Worm (Caenorhabditis elegans) whole organism, L4 larva: Measurements from ENCODE around the gene srj-24.

ENCODE experiments used
- F10B5.3 ChIP-seq: sonication (generic microtip); optimal IDR thresholded peaks from 2 replicates; lab custom pipeline; 2016; ENCODE audit warnings: mild to moderate bottlenecking, missing genetic modification characterization, missing compliant biosample characterization
- F26F4.8 ChIP-seq: fragments of 200-800 bp; sonication (Bioruptor generic); conservative IDR thresholded peaks from 2 replicates; pipeline ENCODE4 v1.3.6; 2022; ENCODE audit warnings: missing genetic modification characterization, missing compliant biosample characterization
- F49E8.2 ChIP-seq: sonication (generic microtip); optimal IDR thresholded peaks from 2 replicates; lab custom pipeline; 2016; ENCODE audit warnings: missing compliant biosample characterization, mild to moderate bottlenecking, missing genetic modification characterization, borderline replicate concordance
- T20F7.1 ChIP-seq: fragments of 200-800 bp; sonication (Bioruptor generic); optimal IDR thresholded peaks from 2 replicates; lab custom pipeline; 2018; ENCODE audit warnings: mild to moderate bottlenecking, missing genetic modification characterization, missing compliant biosample characterization
- T26A8.4 ChIP-seq: fragments of 200-800 bp; sonication (Bioruptor generic); IDR thresholded peaks from 2 replicates; pipeline ENCODE4 v1.3.6; 2022; ENCODE audit warnings: missing genetic modification characterization, missing compliant biosample characterization
- Y105C5A.15 ChIP-seq: fragments of 200-800 bp; sonication (Bioruptor generic); IDR thresholded peaks from 2 replicates; pipeline ENCODE4 v1.3.6; 2022; ENCODE audit warnings: missing genetic modification characterization, missing compliant biosample characterization
- Y5F2A.4 ChIP-seq: fragments of 200-800 bp; sonication (Bioruptor generic); optimal IDR thresholded peaks from 2 replicates; lab custom pipeline; 2018; ENCODE audit warnings: mild to moderate bottlenecking, missing genetic modification characterization, missing compliant biosample characterization
- ZK546.5 ChIP-seq, 2 experiments: sonication (generic microtip); optimal IDR thresholded peaks; 2 replicates each; lab custom pipeline; 2017; ENCODE audit warnings: missing biosample characterization in 2 of 2, missing genetic modification characterization in 2 of 2
- aha-1 ChIP-seq: fragments of 150-350 bp; peaks from one replicate; lab custom pipeline; 2014; ENCODE audit warnings: missing biosample characterization, missing genetic modification characterization
- aly-2 ChIP-seq: sonication (generic microtip); optimal IDR thresholded peaks from 2 replicates; lab custom pipeline; 2018; ENCODE audit warnings: missing biosample characterization, missing genetic modification characterization
- ama-1 ChIP-seq: fragments of 150-350 bp; optimal IDR thresholded peaks from 2 replicates; lab custom pipeline; 2014; ENCODE audit warnings: inconsistent platforms, mixed read lengths
- ceh-28 ChIP-seq: fragments of 150-350 bp; optimal IDR thresholded peaks from 2 replicates; lab custom pipeline; 2014; ENCODE audit warnings: missing biosample characterization, missing genetic modification reagents, missing genetic modification characterization
- ceh-44 ChIP-seq: fragments of 200-800 bp; sonication (Bioruptor generic); IDR thresholded peaks from 2 replicates; pipeline ENCODE4 v1.3.6; 2022; ENCODE audit warnings: missing genetic modification reagents, missing genetic modification characterization, missing compliant biosample characterization
- daf-16 ChIP-seq, 3 experiments: sonication (generic microtip); optimal IDR thresholded peaks; 2 replicates each; lab custom pipeline; 2016 to 2017; ENCODE audit warnings: missing genetic modification characterization in 3 of 3, missing genetic modification reagents in 3 of 3, mild to moderate bottlenecking in 2 of 3, missing compliant biosample characterization in 2 of 3, missing biosample characterization in 1 of 3, moderate library complexity in 1 of 3
- daf-19 ChIP-seq: fragments of 200-800 bp; sonication (Bioruptor generic); conservative IDR thresholded peaks from 2 replicates; pipeline ENCODE4 v1.3.6; 2022; ENCODE audit warnings: missing genetic modification characterization, missing compliant biosample characterization
- dmd-8 ChIP-seq: fragments of 200-800 bp; sonication (Bioruptor generic); IDR thresholded peaks from 2 replicates; pipeline ENCODE4 v1.3.6; 2022; ENCODE audit warnings: missing genetic modification characterization, missing compliant biosample characterization
- duxl-1 ChIP-seq: sonication (generic microtip); optimal IDR thresholded peaks from 2 replicates; lab custom pipeline; 2016; ENCODE audit warnings: mild to moderate bottlenecking, missing genetic modification characterization, moderate library complexity, missing compliant biosample characterization; ENCODE audit not compliant: poor library complexity
- dve-1 ChIP-seq: sonication (generic microtip); optimal IDR thresholded peaks from 2 replicates; lab custom pipeline; 2017; ENCODE audit warnings: antibody characterized with exemption, mild to moderate bottlenecking, missing genetic modification characterization, missing compliant biosample characterization; ENCODE audit not compliant: insufficient read depth
- fos-1 ChIP-seq: fragments of 150-350 bp; optimal IDR thresholded peaks from 2 replicates; lab custom pipeline; 2014; ENCODE audit warnings: missing biosample characterization, missing genetic modification characterization
- lim-7 ChIP-seq: fragments of 200-800 bp; sonication (Bioruptor generic); IDR thresholded peaks from 2 replicates; pipeline ENCODE4 v1.3.6; 2022; ENCODE audit warnings: missing genetic modification characterization, missing compliant biosample characterization
- lin-1 ChIP-seq: fragments of 200-800 bp; sonication (Bioruptor generic); IDR thresholded peaks from 2 replicates; pipeline ENCODE4 v1.3.6; 2022; ENCODE audit warnings: missing genetic modification reagents, missing genetic modification characterization, missing compliant biosample characterization
- lin-38 ChIP-seq: fragments of 200-800 bp; sonication (Bioruptor generic); IDR thresholded peaks from 2 replicates; pipeline ENCODE4 v1.3.6; 2022; ENCODE audit warnings: missing genetic modification reagents, missing genetic modification characterization, missing compliant biosample characterization
- lin-39 ChIP-seq: fragments of 150-350 bp; optimal IDR thresholded peaks from 2 replicates; lab custom pipeline; 2014; ENCODE audit warnings: missing biosample characterization, missing genetic modification reagents, missing genetic modification characterization
- lir-3 ChIP-seq: sonication (generic microtip); optimal IDR thresholded peaks from 2 replicates; lab custom pipeline; 2016; ENCODE audit warnings: mild to moderate bottlenecking, missing genetic modification characterization, missing compliant biosample characterization
- mdl-1 ChIP-seq, 2 experiments: fragments of 150-350 bp in 1 of 2; sonication (generic microtip) in 1 of 2; optimal IDR thresholded peaks; 2 replicates each; lab custom pipeline; 2014 to 2017; ENCODE audit warnings: missing biosample characterization in 2 of 2, missing genetic modification characterization in 2 of 2
- mep-1 ChIP-seq: fragments of 150-350 bp; sonication (generic microtip); optimal IDR thresholded peaks from 3 replicates; lab custom pipeline; 2014; ENCODE audit warnings: missing biosample characterization, missing genetic modification characterization
- mxl-2 ChIP-seq: fragments of 200-800 bp; sonication (Bioruptor generic); conservative IDR thresholded peaks from 2 replicates; pipeline ENCODE4 v1.3.6; 2022; ENCODE audit warnings: missing genetic modification reagents, missing genetic modification characterization, missing compliant biosample characterization
- mxl-3 ChIP-seq: fragments of 200-800 bp; sonication (Bioruptor generic); optimal IDR thresholded peaks from 2 replicates; lab custom pipeline; 2018; ENCODE audit warnings: mild to moderate bottlenecking, missing genetic modification characterization, missing compliant biosample characterization
- nhr-11 ChIP-seq: fragments of 150-350 bp; optimal IDR thresholded peaks from 2 replicates; lab custom pipeline; 2014; ENCODE audit warnings: missing biosample characterization, missing genetic modification characterization
- nhr-111 ChIP-seq: fragments of 200-800 bp; sonication (Bioruptor generic); optimal IDR thresholded peaks from 2 replicates; lab custom pipeline; 2018; ENCODE audit warnings: mild to moderate bottlenecking, missing genetic modification characterization, missing compliant biosample characterization
- nhr-237 ChIP-seq: sonication (generic microtip); optimal IDR thresholded peaks from 2 replicates; lab custom pipeline; 2017; ENCODE audit warnings: missing biosample characterization, missing genetic modification characterization
- nhr-41 ChIP-seq: fragments of 200-800 bp; sonication (Bioruptor generic); IDR thresholded peaks from 2 replicates; pipeline ENCODE4 v1.3.6; 2022; ENCODE audit warnings: missing genetic modification reagents, missing genetic modification characterization, missing compliant biosample characterization
- nhr-42 ChIP-seq: fragments of 200-800 bp; sonication (Bioruptor generic); IDR thresholded peaks from 2 replicates; pipeline ENCODE4 v1.3.6; 2022; ENCODE audit warnings: missing genetic modification characterization, missing compliant biosample characterization
- pha-4 ChIP-seq, 2 experiments: fragments of 150-350 bp in 1 of 2; fragments of 200-800 bp in 1 of 2; sonication (Bioruptor generic) in 1 of 2; IDR thresholded peaks in 1 of 2; optimal IDR thresholded peaks in 1 of 2; 2 replicates each; pipeline versions ENCODE4 v1.3.6 to Lab custom; 2014 to 2022; ENCODE audit warnings: missing genetic modification characterization in 2 of 2, missing genetic modification reagents in 2 of 2, missing biosample characterization in 1 of 2, missing compliant biosample characterization in 1 of 2
- php-3 ChIP-seq: fragments of 200-800 bp; sonication (Bioruptor generic); IDR thresholded peaks from 2 replicates; pipeline ENCODE4 v1.3.6; 2022; ENCODE audit warnings: missing genetic modification reagents, missing genetic modification characterization, missing compliant biosample characterization
- pqm-1 ChIP-seq: sonication (generic microtip); optimal IDR thresholded peaks from 2 replicates; lab custom pipeline; 2017; ENCODE audit warnings: missing biosample characterization, missing genetic modification characterization
- rbr-2 ChIP-seq: sonication (generic microtip); optimal IDR thresholded peaks from 2 replicates; lab custom pipeline; 2016; ENCODE audit warnings: missing genotype, missing genetic modification characterization, missing compliant biosample characterization
- set-16 ChIP-seq: fragments of 200-800 bp; sonication (Bioruptor generic); IDR thresholded peaks from 2 replicates; pipeline ENCODE4 v1.3.6; 2022; ENCODE audit warnings: missing genetic modification reagents, missing genetic modification characterization, missing compliant biosample characterization
- snpc-1.2 ChIP-seq: fragments of 200-800 bp; sonication (Bioruptor generic); IDR thresholded peaks from 2 replicates; pipeline ENCODE4 v1.3.6; 2022; ENCODE audit warnings: missing genetic modification reagents, missing genetic modification characterization, missing compliant biosample characterization
- spr-1 ChIP-seq: sonication (generic microtip); optimal IDR thresholded peaks from 2 replicates; lab custom pipeline; 2016; ENCODE audit warnings: mild to moderate bottlenecking, missing genetic modification characterization, missing compliant biosample characterization
- spr-3 ChIP-seq: fragments of 200-800 bp; sonication (Bioruptor generic); optimal IDR thresholded peaks from 2 replicates; lab custom pipeline; 2018; ENCODE audit warnings: mild to moderate bottlenecking, missing genetic modification characterization, missing compliant biosample characterization
- tag-97 ChIP-seq: fragments of 200-800 bp; sonication (Bioruptor generic); IDR thresholded peaks from 2 replicates; pipeline ENCODE4 v1.3.6; 2022; ENCODE audit warnings: missing genetic modification characterization, missing compliant biosample characterization
- unc-130 ChIP-seq: sonication (generic microtip); optimal IDR thresholded peaks from 2 replicates; lab custom pipeline; 2016; ENCODE audit warnings: missing genetic modification reagents, missing genetic modification characterization, missing compliant biosample characterization
- unc-62 ChIP-seq, 3 experiments: fragments of 150-350 bp in 1 of 3; sonication (generic microtip); optimal IDR thresholded peaks in 2 of 3; peaks in 1 of 3; 1 replicate in 1 of 3; 2 replicates in 2 of 3; lab custom pipeline; 2014 to 2017; ENCODE audit warnings: missing biosample characterization in 3 of 3, missing genetic modification characterization in 3 of 3, missing genetic modification reagents in 3 of 3, missing genotype in 1 of 3
- zag-1 ChIP-seq: fragments of 150-350 bp; optimal IDR thresholded peaks from 2 replicates; lab custom pipeline; 2014; ENCODE audit warnings: missing biosample characterization, missing genetic modification characterization
- zfp-2 ChIP-seq: sonication (generic microtip); optimal IDR thresholded peaks from 2 replicates; lab custom pipeline; 2016; ENCODE audit warnings: mild to moderate bottlenecking, missing genetic modification characterization, missing compliant biosample characterization
- zfp-3 ChIP-seq: fragments of 200-800 bp; sonication (Bioruptor generic); conservative IDR thresholded peaks from 2 replicates; pipeline ENCODE4 v1.3.6; 2022; ENCODE audit warnings: missing genetic modification reagents, missing genetic modification characterization, missing compliant biosample characterization
- zip-11 ChIP-seq: fragments of 200-800 bp; sonication (Bioruptor generic); IDR thresholded peaks from 2 replicates; pipeline ENCODE4 v1.3.6; 2022; ENCODE audit warnings: missing genetic modification characterization, missing compliant biosample characterization
- zip-2 ChIP-seq: fragments of 150-350 bp; optimal IDR thresholded peaks from 2 replicates; lab custom pipeline; 2014; ENCODE audit warnings: missing biosample characterization, missing genetic modification characterization
- ztf-7 ChIP-seq: fragments of 150-350 bp; optimal IDR thresholded peaks from 2 replicates; lab custom pipeline; 2014; ENCODE audit warnings: missing biosample characterization, missing genetic modification characterization

Gene srj-24

DNA sequence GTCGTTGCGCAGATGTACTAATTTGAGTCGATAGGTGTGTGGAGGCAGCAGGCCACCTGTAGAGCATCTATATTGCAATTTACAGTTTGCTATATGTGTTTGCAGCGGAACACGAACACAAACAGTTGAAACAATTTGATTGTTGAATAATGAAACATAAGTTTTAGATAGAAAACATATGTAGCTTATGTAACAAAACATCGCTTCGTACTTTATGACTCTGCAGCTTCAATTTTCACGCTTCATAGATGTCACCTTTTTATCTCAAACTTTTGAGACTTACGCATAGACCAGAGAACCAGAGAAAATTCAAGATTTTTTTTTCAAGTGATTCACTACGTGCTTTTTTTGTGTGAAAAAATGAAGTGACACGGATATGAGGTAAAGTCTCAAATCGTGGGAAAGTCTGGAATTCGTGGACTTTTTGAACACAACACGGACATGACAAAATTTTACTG lies 14.7 kb downstream of the srj-24 start, which contains the start of gene fbxb-72:
TSS of gene fbxb-72 (minus strand) at position 58 of the 458 bp plus-strand sequence.
- TF ChIP-seq rbr-2 (tag; lab: Kevin White, UChicago) (peak; percentile 34), nhr-237 (tag; lab: Kevin White, UChicago) (no peak), mep-1 (peak; percentile 96), lin-1 (GFP tag; lab: Robert Waterston, UW) (no peak; the same call in 1 of the 2 replicates), pqm-1 (tag; lab: Kevin White, UChicago) (no peak), mdl-1 (tag; optimal IDR thresholded peaks at IDR 0.05; lab: Kevin White, UChicago) (no peak), nhr-111 (GFP tag; lab: Kevin White, UChicago) (no peak), php-3 (GFP tag; lab: Robert Waterston, UW) (peak; percentile 76; the same call in 1 of the 2 replicates), tag-97 (GFP tag; lab: Robert Waterston, UW) (no peak), mxl-2 (peak; percentile 24; the same call in 1 of the 2 replicates), Y5F2A.4 (GFP tag; lab: Kevin White, UChicago) (peak; percentile 33), ZK546.5 (tag; optimal IDR thresholded peaks at IDR 0.05; lab: Kevin White, UChicago) (no peak), F26F4.8 (GFP tag; lab: Robert Waterston, UW) (no peak), nhr-42 (peak; percentile 89), zfp-3 (GFP tag; lab: Robert Waterston, UW) (peak; percentile 97), dmd-8 (no peak), F10B5.3 (tag; lab: Kevin White, UChicago) (no peak), nhr-41 (0 out of 2 replicates have a peak, but pooled peaks have one; percentile 7), ama-1 (lab: Kevin White, UChicago) (peak; percentile 99), daf-19 (GFP tag; lab: Robert Waterston, UW) (no peak), T20F7.1 (GFP tag; lab: Kevin White, UChicago) (peak; percentile 70), dve-1 (tag; lab: Kevin White, UChicago) (peak; percentile 90), mxl-3 (GFP tag; lab: Kevin White, UChicago) (peak; percentile 42), ztf-7 (tag; lab: Kevin White, UChicago) (peak; percentile 66), unc-62 (GFP tag; optimal IDR thresholded peaks at IDR 0.05 in 1 of 2; lab: Kevin White, UChicago) (peak in 1 of 2 experiments; percentile 80), unc-62 (tag; optimal IDR thresholded peaks at IDR 0.05; lab: Kevin White, UChicago) (no peak), fos-1 (tag; lab: Kevin White, UChicago) (no peak), duxl-1 (tag; lab: Kevin White, UChicago) (peak; percentile 75), Y105C5A.15 (GFP tag; lab: Robert Waterston, UW) (peak; percentile 8; the same call in 1 of the 2 replicates), lin-38 (GFP tag; lab: Robert Waterston, UW) (peak; percentile 58), zip-11 (no peak), aha-1 (tag; lab: Kevin White, UChicago) (peak; percentile 95), ceh-28 (no peak), lin-39 (tag; lab: Kevin White, UChicago) (no peak), nhr-11 (tag; lab: Kevin White, UChicago) (peak; percentile 49), zip-2 (tag; lab: Kevin White, UChicago) (peak; percentile 83), spr-3 (GFP tag; lab: Kevin White, UChicago) (peak; percentile 22), T26A8.4 (GFP tag; lab: Robert Waterston, UW) (peak; percentile 96), daf-16 (GFP tag; optimal IDR thresholded peaks at IDR 0.05; lab: Kevin White, UChicago) (peak; percentile 41 to 93), daf-16 (tag; optimal IDR thresholded peaks at IDR 0.05; lab: Kevin White, UChicago) (peak; percentile 89), zfp-2 (tag; lab: Kevin White, UChicago) (no peak), F49E8.2 (tag; lab: Kevin White, UChicago) (no peak), aly-2 (tag; lab: Kevin White, UChicago) (no peak), spr-1 (tag; lab: Kevin White, UChicago) (peak; percentile 92), ceh-44 (GFP tag; lab: Robert Waterston, UW) (no peak), pha-4 (GFP tag; IDR thresholded peaks at IDR 0.05; lab: Robert Waterston, UW) (peak; percentile 67; the same call in 1 of the 2 replicates), pha-4 (tag; optimal IDR thresholded peaks at IDR 0.05; lab: Kevin White, UChicago) (no peak), unc-130 (no peak), snpc-1.2 (peak; percentile 58; the same call in 1 of the 2 replicates), set-16 (no peak), lir-3 (no peak), zag-1 (no peak), lim-7 (0 out of 2 replicates have a peak, but pooled peaks have one; percentile 19)
